Worm (Caenorhabditis elegans): ENCODE results near the gene M03D4.3.

DNA sequence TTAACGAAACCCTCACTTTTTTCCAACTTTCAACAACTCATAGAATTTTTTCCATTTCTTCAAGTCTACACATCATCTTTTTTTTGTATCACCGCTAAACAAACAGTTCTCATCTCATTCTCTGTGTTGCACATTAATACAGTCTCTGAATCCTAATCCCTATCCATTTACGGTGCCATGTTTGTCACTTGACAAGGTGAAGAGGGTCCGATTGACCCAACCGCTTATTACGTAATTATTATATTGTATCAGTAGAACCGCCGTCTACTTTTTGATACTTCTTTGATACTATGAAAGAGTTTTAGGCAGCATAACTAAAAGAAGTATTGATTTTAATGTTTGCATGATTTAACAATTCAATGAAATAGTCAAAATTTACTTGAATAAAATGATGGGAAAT, 22.4 kb upstream of the M03D4.3 start:
- TF ChIP-seq fkh-6 (tag; optimal IDR thresholded peaks at IDR 0.05) (no peak), ttx-3 (tag; optimal IDR thresholded peaks at IDR 0.05) (no peak), hlh-8 (tag; optimal IDR thresholded peaks at IDR 0.05) (no peak), Y22D7AL.16 (tag; optimal IDR thresholded peaks at IDR 0.05) (no peak), C08G9.2 (tag; optimal IDR thresholded peaks at IDR 0.05) (no peak), fkh-10 (GFP tag; optimal IDR thresholded peaks at IDR 0.05) (no peak), eyg-1 (tag; optimal IDR thresholded peaks at IDR 0.05) (no peak), nhr-11 (tag; optimal IDR thresholded peaks at IDR 0.05) (no peak), syd-9 (tag; optimal IDR thresholded peaks at IDR 0.05) (no peak), pax-1 (tag; optimal IDR thresholded peaks at IDR 0.05) (no peak), pqm-1 (tag; optimal IDR thresholded peaks at IDR 0.05) (no peak), lim-6 (tag; optimal IDR thresholded peaks at IDR 0.05) (no peak), rnt-1 (tag; optimal IDR thresholded peaks at IDR 0.05) (no peak)
